Worm (Caenorhabditis elegans): ENCODE measurements around the gene F56D6.9.

Gene F56D6.9

ce11 chrIV:3847489-3847888 is 44.6 kb upstream of the F56D6.9 start:
- no peak for TF ChIP-seq snpc-4 (tag; optimal IDR thresholded peaks at IDR 0.05)
- no peak for TF ChIP-seq blmp-1 (tag; optimal IDR thresholded peaks at IDR 0.05; ENCODE audit: insufficient read depth)

ce11 chrIV:3848985-3849384 is 43.1 kb upstream of the F56D6.9 start:
- TF ChIP-seq mbf-1 (tag; optimal IDR thresholded peaks at IDR 0.05) (no peak), C34F6.9 (tag; optimal IDR thresholded peaks at IDR 0.05) (no peak), unc-39 (tag; optimal IDR thresholded peaks at IDR 0.05) (no peak), nhr-21 (tag; optimal IDR thresholded peaks at IDR 0.05) (no peak), unc-55 (GFP tag; optimal IDR thresholded peaks at IDR 0.05) (no peak), lin-11 (tag; optimal IDR thresholded peaks at IDR 0.05) (no peak), sma-9 (GFP tag; optimal IDR thresholded peaks at IDR 0.05) (no peak), sma-9 (tag; optimal IDR thresholded peaks at IDR 0.05) (no peak), lin-39 (tag; optimal IDR thresholded peaks at IDR 0.05) (no peak), alr-1 (tag; optimal IDR thresholded peaks at IDR 0.05) (no peak), ama-1 (optimal IDR thresholded peaks at IDR 0.05) (no peak), nhr-237 (tag; optimal IDR thresholded peaks at IDR 0.05) (no peak)

ce11 chrIV:3853557-3853956 is 38.6 kb upstream of the F56D6.9 start:
- TF ChIP-seq sem-4 (tag; optimal IDR thresholded peaks at IDR 0.05), result no peak
- TF ChIP-seq unc-55 (GFP tag; optimal IDR thresholded peaks at IDR 0.05), result no peak
- no peak for TF ChIP-seq nhr-11 (tag; optimal IDR thresholded peaks at IDR 0.05)
- TF ChIP-seq ama-1 (optimal IDR thresholded peaks at IDR 0.05), result no peak
- no peak for TF ChIP-seq nhr-237 (tag; optimal IDR thresholded peaks at IDR 0.05)
- TF ChIP-seq elt-1 (tag; optimal IDR thresholded peaks at IDR 0.05), result no peak
- no peak for TF ChIP-seq lin-13 (GFP tag; optimal IDR thresholded peaks at IDR 0.05)
- no peak for TF ChIP-seq blmp-1 (tag; optimal IDR thresholded peaks at IDR 0.05; ENCODE audit: insufficient read depth)
- no peak for TF ChIP-seq lin-39 (tag; optimal IDR thresholded peaks at IDR 0.05)

- TF ChIP-seq unc-55 (GFP tag; optimal IDR thresholded peaks at IDR 0.05) (peak; percentile 59), ama-1 (optimal IDR thresholded peaks at IDR 0.05) (no peak), nhr-129 (tag; optimal IDR thresholded peaks at IDR 0.05) (no peak), fos-1 (tag; optimal IDR thresholded peaks at IDR 0.05) (no peak)
Measured at ce11 chrIV:3854606-3855005, 37.5 kb upstream of the F56D6.9 start.

ce11 chrIV:3855543-3855942 is 36.6 kb upstream of the F56D6.9 start, which contains the start of gene zag-1:
zag-1 (plus strand) TSS chrIV:3855843.
- TF ChIP-seq skn-1 (tag; optimal IDR thresholded peaks at IDR 0.05) (no peak), lin-13 (GFP tag; optimal IDR thresholded peaks at IDR 0.05) (no peak), blmp-1 (tag; optimal IDR thresholded peaks at IDR 0.05; ENCODE audit: insufficient read depth) (no peak), nhr-21 (tag; optimal IDR thresholded peaks at IDR 0.05) (no peak), nhr-23 (tag; optimal IDR thresholded peaks at IDR 0.05) (no peak), R02D3.7 (tag; optimal IDR thresholded peaks at IDR 0.05) (no peak), elt-3 (tag; optimal IDR thresholded peaks at IDR 0.05) (no peak), nhr-10 (tag; optimal IDR thresholded peaks at IDR 0.05) (no peak), nhr-11 (tag; optimal IDR thresholded peaks at IDR 0.05) (no peak), peb-1 (tag; optimal IDR thresholded peaks at IDR 0.05) (no peak), ama-1 (optimal IDR thresholded peaks at IDR 0.05) (no peak), crh-2 (tag; optimal IDR thresholded peaks at IDR 0.05) (no peak), egl-27 (tag; optimal IDR thresholded peaks at IDR 0.05) (no peak), C34F6.9 (tag; optimal IDR thresholded peaks at IDR 0.05) (no peak), alr-1 (tag; optimal IDR thresholded peaks at IDR 0.05) (no peak), ceh-16 (tag; optimal IDR thresholded peaks at IDR 0.05) (no peak), snpc-4 (tag; optimal IDR thresholded peaks at IDR 0.05) (no peak)

- TF ChIP-seq lsy-2 (tag; optimal IDR thresholded peaks at IDR 0.05), result no peak
- no peak for TF ChIP-seq aly-2 (tag; optimal IDR thresholded peaks at IDR 0.05)
- TF ChIP-seq nhr-12 (tag; optimal IDR thresholded peaks at IDR 0.05), result no peak
- TF ChIP-seq mab-5 (tag; optimal IDR thresholded peaks at IDR 0.05), result peak; percentile 62
- no peak for TF ChIP-seq unc-39 (tag; optimal IDR thresholded peaks at IDR 0.05)
Measured at ce11 chrIV:3856190-3856589, 35.9 kb upstream of the F56D6.9 start.
